Fruit fly (Drosophila melanogaster): ENCODE data around the gene CG11381.

The CG11381 gene

dm6 chrX:1239832-1240231 lies 36.3 kb downstream of the CG11381 start, which contains the start of gene CG11403 (continued):
- TF ChIP-seq HmgD (GFP tag; optimal IDR thresholded peaks at IDR 0.05) (no peak), tx (GFP tag; optimal IDR thresholded peaks at IDR 0.05) (no peak), CG8388 (GFP tag; optimal IDR thresholded peaks at IDR 0.05) (no peak), CG9609 (GFP tag; optimal IDR thresholded peaks at IDR 0.05) (no peak), CG4617 (GFP tag; optimal IDR thresholded peaks at IDR 0.05; ENCODE audit: borderline replicate concordance) (peak; percentile 15), otp (GFP tag; IDR thresholded peaks at IDR 0.05) (no peak), HLH3B (GFP tag; IDR thresholded peaks at IDR 0.05) (no peak), so (GFP tag; IDR thresholded peaks at IDR 0.05) (no peak), cato (GFP tag; optimal IDR thresholded peaks at IDR 0.05; ENCODE audit: borderline replicate concordance) (no peak), lilli (GFP tag; optimal IDR thresholded peaks at IDR 0.05) (peak; percentile 41), slp2 (GFP tag; optimal IDR thresholded peaks at IDR 0.05) (no peak), abd-A (tag; optimal IDR thresholded peaks at IDR 0.05) (no peak), CG1603 (tag; optimal IDR thresholded peaks at IDR 0.05) (peak; percentile 0), sna (GFP tag; IDR thresholded peaks at IDR 0.05; ENCODE audit: partially characterized antibody) (peak; percentile 85), gt (GFP tag; IDR thresholded peaks at IDR 0.05) (no peak), Dip3 (GFP tag; optimal IDR thresholded peaks at IDR 0.05) (peak; percentile 36), slou (GFP tag; optimal IDR thresholded peaks at IDR 0.05) (no peak), CG31441 (GFP tag; IDR thresholded peaks at IDR 0.05) (no peak), CG13287 (GFP tag; IDR thresholded peaks at IDR 0.05; ENCODE audit: partially characterized antibody) (peak; percentile 90), cg (GFP tag; optimal IDR thresholded peaks at IDR 0.05) (no peak), CG17186 (GFP tag; optimal IDR thresholded peaks at IDR 0.05) (peak; percentile 59), CG11723 (GFP tag; optimal IDR thresholded peaks at IDR 0.05) (no peak), CG15073 (GFP tag; optimal IDR thresholded peaks at IDR 0.05) (no peak), CG15696 (tag; optimal IDR thresholded peaks at IDR 0.05) (no peak), vfl (GFP tag; optimal IDR thresholded peaks at IDR 0.05) (peak; percentile 23), CG12104 (GFP tag; optimal IDR thresholded peaks at IDR 0.05) (no peak), gsb (GFP tag; IDR thresholded peaks at IDR 0.05) (no peak), kay (GFP tag; optimal IDR thresholded peaks at IDR 0.05) (no peak), B-H1 (GFP tag; IDR thresholded peaks at IDR 0.05) (no peak), gce (GFP tag; IDR thresholded peaks at IDR 0.05) (no peak), jumu (GFP tag; optimal IDR thresholded peaks at IDR 0.05) (peak; percentile 58), CG18476 (GFP tag; optimal IDR thresholded peaks at IDR 0.05) (no peak), Sry-β (GFP tag; optimal IDR thresholded peaks at IDR 0.05) (no peak), hth (optimal IDR thresholded peaks at IDR 0.05) (no peak), CG9727 (GFP tag; optimal IDR thresholded peaks at IDR 0.05) (peak; percentile 27), CG1024 (GFP tag; IDR thresholded peaks at IDR 0.05) (no peak), tin (GFP tag; optimal IDR thresholded peaks at IDR 0.05) (no peak), CG12391 (tag; optimal IDR thresholded peaks at IDR 0.05) (peak; percentile 34), br (optimal IDR thresholded peaks at IDR 0.05) (no peak), bbx (GFP tag; IDR thresholded peaks at IDR 0.05; ENCODE audit: partially characterized antibody) (peak; percentile 55), CG42726 (GFP tag; IDR thresholded peaks at IDR 0.05; ENCODE audit: partially characterized antibody) (no peak), CG11696 (GFP tag; IDR thresholded peaks at IDR 0.05) (no peak), CrebB (tag; optimal IDR thresholded peaks at IDR 0.05) (no peak), CG1647 (GFP tag; optimal IDR thresholded peaks at IDR 0.05) (no peak), Ptx1 (GFP tag; IDR thresholded peaks at IDR 0.05) (no peak), ttk (GFP tag; IDR thresholded peaks at IDR 0.05) (no peak), CG3281 (GFP tag; optimal IDR thresholded peaks at IDR 0.05) (no peak), lov (optimal IDR thresholded peaks at IDR 0.05) (no peak), lov (GFP tag; IDR thresholded peaks at IDR 0.05) (no peak), Mes4 (GFP tag; optimal IDR thresholded peaks at IDR 0.05) (no peak), CG13624 (GFP tag; optimal IDR thresholded peaks at IDR 0.05) (peak; percentile 43), pan (optimal IDR thresholded peaks at IDR 0.05) (no peak), pan (GFP tag; optimal IDR thresholded peaks at IDR 0.05 in 1 of 2, IDR thresholded peaks at IDR 0.05 in 1 of 2) (no peak)
